Fruit fly (Drosophila melanogaster) whole organism, embryonic: ENCODE measurements around the gene CG9737.
A peak's percentile ranks its signal among the peaks of the same experiment; 100 is the strongest.

Experiments used
- Blimp-1 ChIP-seq: fragments of 200-800 bp; sonication (Bioruptor generic); optimal IDR thresholded peaks from 3 replicates; lab custom pipeline; 2018; ENCODE audit warnings: missing biosample characterization, missing genetic modification characterization, mild to moderate bottlenecking, moderate library complexity, missing genetic modification reagents
- C15 ChIP-seq: fragments of 200-800 bp; sonication (Bioruptor generic); IDR thresholded peaks from 3 replicates; pipeline ENCODE4 v1.3.6; 2022; ENCODE audit warnings: missing biosample characterization, missing genetic modification characterization
- CG10543 ChIP-seq: fragments of 200-800 bp; sonication (Bioruptor generic); optimal IDR thresholded peaks from 3 replicates; lab custom pipeline; 2017; ENCODE audit warnings: missing biosample characterization, mild to moderate bottlenecking, missing genetic modification characterization, moderate library complexity
- CG10654 ChIP-seq: fragments of 200-800 bp; sonication (Bioruptor generic); optimal IDR thresholded peaks from 2 replicates; lab custom pipeline; 2016; ENCODE audit warnings: missing biosample characterization, missing genetic modification characterization
- CG11456 ChIP-seq: fragments of 200-800 bp; sonication (Bioruptor generic); IDR thresholded peaks from 3 replicates; pipeline ENCODE4 v1.3.6; 2022; ENCODE audit warnings: missing biosample characterization, missing genetic modification characterization
- CG12744 ChIP-seq: fragments of 200-800 bp; sonication (Bioruptor generic); optimal IDR thresholded peaks from 2 replicates; lab custom pipeline; 2016; ENCODE audit warnings: missing biosample characterization, missing genetic modification characterization
- CG13123 ChIP-seq: fragments of 200-800 bp; sonication (Bioruptor generic); optimal IDR thresholded peaks from 2 replicates; lab custom pipeline; 2016; ENCODE audit warnings: missing biosample characterization, missing genetic modification characterization
- CG14441 ChIP-seq: fragments of 200-800 bp; sonication (Bioruptor generic); IDR thresholded peaks from 2 replicates; pipeline ENCODE4 v1.3.6; 2022; ENCODE audit warnings: missing biosample characterization, missing genetic modification characterization
- CG15514 ChIP-seq: fragments of 200-800 bp; sonication (Bioruptor generic); optimal IDR thresholded peaks from 3 replicates; lab custom pipeline; 2017; ENCODE audit warnings: missing biosample characterization, missing genetic modification characterization, mild to moderate bottlenecking, moderate library complexity, missing genetic modification reagents
- CG2678 ChIP-seq: fragments of 200-800 bp; sonication (Bioruptor generic); optimal IDR thresholded peaks from 3 replicates; lab custom pipeline; 2019; ENCODE audit warnings: missing biosample characterization, mild to moderate bottlenecking, missing genetic modification characterization, moderate library complexity
- CG3407 ChIP-seq: fragments of 200-800 bp; sonication (Bioruptor generic); optimal IDR thresholded peaks from 2 replicates; lab custom pipeline; 2018; ENCODE audit warnings: missing biosample characterization, mild to moderate bottlenecking, missing genetic modification characterization
- CG42726 ChIP-seq: fragments of 200-800 bp; sonication (Bioruptor generic); IDR thresholded peaks from 2 replicates; pipeline ENCODE4 v1.3.6; 2022; ENCODE audit warnings: missing biosample characterization, missing genetic modification characterization; ENCODE audit not compliant: partially characterized antibody
- CG43689 ChIP-seq: fragments of 200-800 bp; sonication (Bioruptor generic); IDR thresholded peaks from 2 replicates; pipeline ENCODE4 v1.3.6; 2022; ENCODE audit warnings: missing biosample characterization, missing genetic modification characterization
- CG4424 ChIP-seq: fragments of 200-800 bp; sonication (Bioruptor generic); optimal IDR thresholded peaks from 3 replicates; lab custom pipeline; 2016; ENCODE audit warnings: missing biosample characterization, missing genetic modification characterization
- CG4854 ChIP-seq: fragments of 200-800 bp; sonication (Bioruptor generic); optimal IDR thresholded peaks from 2 replicates; lab custom pipeline; 2016; ENCODE audit warnings: missing biosample characterization, missing genetic modification characterization, inconsistent platforms
- CG5180 ChIP-seq: fragments of 200-800 bp; sonication (Bioruptor generic); optimal IDR thresholded peaks from 3 replicates; lab custom pipeline; 2017; ENCODE audit warnings: missing biosample characterization, missing genetic modification characterization, mild to moderate bottlenecking, moderate library complexity, missing genetic modification reagents
- CG8388 ChIP-seq: fragments of 200-800 bp; sonication (Bioruptor generic); optimal IDR thresholded peaks from 2 replicates; lab custom pipeline; 2019; ENCODE audit warnings: missing biosample characterization, mild to moderate bottlenecking, missing genetic modification characterization, moderate library complexity
- CG8944 ChIP-seq: fragments of 200-800 bp; sonication (Bioruptor generic); optimal IDR thresholded peaks from 3 replicates; lab custom pipeline; 2016; ENCODE audit warnings: missing biosample characterization, missing genetic modification characterization
- CG9727 ChIP-seq: fragments of 200-800 bp; sonication (Bioruptor generic); optimal IDR thresholded peaks from 3 replicates; lab custom pipeline; 2017; ENCODE audit warnings: missing biosample characterization, mild to moderate bottlenecking, missing genetic modification characterization
- D19A ChIP-seq: fragments of 200-800 bp; optimal IDR thresholded peaks from 3 replicates; lab custom pipeline; 2019; ENCODE audit warnings: missing biosample characterization, mild to moderate bottlenecking, missing genetic modification characterization, moderate library complexity
- Dfd ChIP-seq, 2 experiments: fragments of >200 bp; optimal IDR thresholded peaks; 2 replicates each; lab custom pipeline; 2017; ENCODE audit warnings: missing biosample characterization in 2 of 2, missing genetic modification characterization in 2 of 2
- H2.0 ChIP-seq: fragments of 200-800 bp; sonication (Bioruptor generic); IDR thresholded peaks from 2 replicates; pipeline ENCODE4 v1.3.6; 2022; ENCODE audit warnings: missing biosample characterization, missing genetic modification characterization
- MBD-R2 ChIP-seq: fragments of 200-800 bp; sonication (Bioruptor generic); IDR thresholded peaks from 2 replicates; pipeline ENCODE4 v1.3.6; 2022; ENCODE audit warnings: missing biosample characterization, missing genetic modification characterization
- NC2β ChIP-seq: fragments of 200-800 bp; sonication (Bioruptor generic); optimal IDR thresholded peaks from 2 replicates; lab custom pipeline; 2016; ENCODE audit warnings: missing biosample characterization, missing genetic modification characterization
- NfI ChIP-seq: fragments of 200-800 bp; sonication (Bioruptor generic); optimal IDR thresholded peaks from 3 replicates; lab custom pipeline; 2018; ENCODE audit warnings: missing biosample characterization, mild to moderate bottlenecking, missing genetic modification characterization, moderate library complexity
- Pdp1 ChIP-seq, 2 experiments: fragments of 200-800 bp; sonication (Bioruptor generic); optimal IDR thresholded peaks; 3 replicates each; lab custom pipeline; 2016; ENCODE audit warnings: missing biosample characterization in 2 of 2, missing genetic modification characterization in 2 of 2, mild to moderate bottlenecking in 1 of 2, moderate library complexity in 1 of 2
- Scr ChIP-seq: fragments of 200-800 bp; sonication (Bioruptor generic); IDR thresholded peaks from 2 replicates; pipeline ENCODE4 v1.3.6; 2022; ENCODE audit warnings: missing biosample characterization, missing genetic modification characterization; ENCODE audit not compliant: partially characterized antibody
- Side ChIP-seq: fragments of 200-800 bp; sonication (Bioruptor generic); optimal IDR thresholded peaks from 2 replicates; lab custom pipeline; 2016; ENCODE audit warnings: missing biosample characterization, missing genetic modification characterization
- ato ChIP-seq: fragments of 200-800 bp; sonication (Bioruptor generic); IDR thresholded peaks from 2 replicates; pipeline ENCODE4 v1.3.6; 2022; ENCODE audit warnings: missing biosample characterization, missing genetic modification characterization; ENCODE audit not compliant: partially characterized antibody
- bigmax ChIP-seq: fragments of 200-800 bp; sonication (Bioruptor generic); optimal IDR thresholded peaks from 2 replicates; lab custom pipeline; 2018; ENCODE audit warnings: missing biosample characterization, mild to moderate bottlenecking, missing genetic modification characterization
- bowl ChIP-seq: fragments of 200-800 bp; sonication (Bioruptor generic); IDR thresholded peaks from 2 replicates; pipeline ENCODE4 v1.3.6; 2022; ENCODE audit warnings: missing biosample characterization, missing genetic modification characterization
- br ChIP-seq: fragments of >200 bp; optimal IDR thresholded peaks from 2 replicates; lab custom pipeline; 2017
- crp ChIP-seq, 2 experiments: fragments of 200-800 bp; sonication (Bioruptor generic); optimal IDR thresholded peaks; 2 replicates in 1 of 2; 3 replicates in 1 of 2; lab custom pipeline; 2017; ENCODE audit warnings: missing biosample characterization in 2 of 2, missing genetic modification characterization in 2 of 2, mild to moderate bottlenecking in 1 of 2, moderate library complexity in 1 of 2
- dpn ChIP-seq, 2 experiments: fragments of 200-800 bp; sonication (Bioruptor generic); optimal IDR thresholded peaks; 3 replicates each; lab custom pipeline; 2016; ENCODE audit warnings: missing biosample characterization in 2 of 2, missing genetic modification characterization in 2 of 2
- eve ChIP-seq, 2 experiments: fragments of >200 bp; optimal IDR thresholded peaks; 2 replicates each; lab custom pipeline; 2017; ENCODE audit warnings: missing biosample characterization in 2 of 2, missing genetic modification characterization in 2 of 2
- gcm ChIP-seq: fragments of 200-800 bp; sonication (Bioruptor generic); optimal IDR thresholded peaks from 2 replicates; lab custom pipeline; 2019; ENCODE audit warnings: missing biosample characterization, mild to moderate bottlenecking, missing genetic modification characterization, moderate library complexity
- grau ChIP-seq: fragments of 200-800 bp; optimal IDR thresholded peaks from 3 replicates; lab custom pipeline; 2019; ENCODE audit warnings: missing biosample characterization, mild to moderate bottlenecking, missing genetic modification characterization, moderate library complexity
- hbn ChIP-seq: fragments of 200-800 bp; sonication (Bioruptor generic); IDR thresholded peaks from 2 replicates; pipeline ENCODE4 v1.3.6; 2022; ENCODE audit warnings: missing biosample characterization, missing genetic modification characterization; ENCODE audit not compliant: partially characterized antibody
- kni ChIP-seq: fragments of 200-800 bp; sonication (Bioruptor generic); optimal IDR thresholded peaks from 3 replicates; lab custom pipeline; 2017; ENCODE audit warnings: mild to moderate bottlenecking, missing biosample characterization, missing genetic modification reagents, missing genetic modification characterization
- knrl ChIP-seq: fragments of 200-800 bp; sonication (Bioruptor generic); IDR thresholded peaks from 3 replicates; pipeline ENCODE4 v1.3.6; 2022; ENCODE audit warnings: missing biosample characterization, missing genetic modification characterization; ENCODE audit not compliant: partially characterized antibody
- lab ChIP-seq: fragments of 200-800 bp; sonication (Bioruptor generic); optimal IDR thresholded peaks from 3 replicates; lab custom pipeline; 2017; ENCODE audit warnings: missing biosample characterization, missing genetic modification characterization, mild to moderate bottlenecking, moderate library complexity, missing genetic modification reagents
- luna ChIP-seq: fragments of 200-800 bp; sonication (Bioruptor generic); optimal IDR thresholded peaks from 2 replicates; lab custom pipeline; 2016; ENCODE audit warnings: missing biosample characterization, missing genetic modification characterization
- nom ChIP-seq: fragments of 200-800 bp; sonication (Bioruptor generic); optimal IDR thresholded peaks from 2 replicates; lab custom pipeline; 2017; ENCODE audit warnings: missing biosample characterization, missing genetic modification characterization, mild to moderate bottlenecking, moderate library complexity, missing genetic modification reagents
- pum ChIP-seq: fragments of 200-800 bp; sonication (Bioruptor generic); optimal IDR thresholded peaks from 2 replicates; lab custom pipeline; 2016; ENCODE audit warnings: missing biosample characterization, missing genetic modification characterization
- sisA ChIP-seq: fragments of 200-800 bp; sonication (Bioruptor generic); IDR thresholded peaks from 2 replicates; pipeline ENCODE4 v1.3.6; 2022; ENCODE audit warnings: missing biosample characterization, missing genetic modification characterization
- tgo ChIP-seq: fragments of 200-800 bp; sonication (Bioruptor generic); IDR thresholded peaks from 3 replicates; pipeline ENCODE4 v1.3.6; 2022; ENCODE audit warnings: missing biosample characterization, missing genetic modification characterization
- ttk ChIP-seq: fragments of 200-800 bp; sonication (Bioruptor generic); IDR thresholded peaks from 2 replicates; pipeline ENCODE4 v2.1.2; 2022; ENCODE audit warnings: missing biosample characterization, missing genetic modification characterization
- wek ChIP-seq: fragments of 200-800 bp; sonication (Bioruptor generic); optimal IDR thresholded peaks from 3 replicates; lab custom pipeline; 2018; ENCODE audit warnings: missing biosample characterization, mild to moderate bottlenecking, missing genetic modification characterization, moderate library complexity
- zen2 ChIP-seq: fragments of 200-800 bp; sonication (Bioruptor generic); IDR thresholded peaks from 3 replicates; pipeline ENCODE4 v1.3.6; 2022; ENCODE audit warnings: missing biosample characterization, missing genetic modification characterization; ENCODE audit not compliant: partially characterized antibody
- zfh1 ChIP-seq: fragments of 200-800 bp; sonication (Bioruptor generic); IDR thresholded peaks from 3 replicates; pipeline ENCODE4 v1.3.6; 2022; ENCODE audit warnings: missing biosample characterization, missing genetic modification characterization

CG9737 gene

DNA sequence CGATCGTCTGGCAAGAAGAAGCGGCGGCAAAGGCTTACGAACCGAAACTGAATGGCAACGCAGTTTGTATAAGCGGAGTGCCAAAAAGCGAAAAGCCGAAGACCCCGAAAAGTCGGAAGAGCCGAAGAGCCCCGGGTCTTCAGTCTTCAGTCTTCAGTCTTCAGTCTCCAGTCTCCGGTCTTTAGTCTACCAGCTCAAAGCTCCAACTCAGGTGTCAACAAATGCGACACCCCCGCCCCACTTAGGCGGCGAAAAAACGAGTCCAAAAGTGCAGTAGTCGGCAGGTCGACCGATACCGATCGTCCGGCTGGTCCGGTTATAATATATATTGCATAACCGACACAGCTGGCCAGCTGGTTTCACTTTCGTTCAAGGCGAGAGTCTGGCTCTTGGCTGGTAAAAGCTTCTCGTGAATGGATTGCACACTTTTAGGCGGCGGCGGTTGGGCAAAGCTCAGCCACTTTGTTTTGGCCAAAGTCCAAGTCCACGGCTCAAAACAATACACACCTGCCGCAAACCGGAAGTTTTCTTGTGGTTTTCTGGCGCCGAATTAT lies at the start of gene CG9737 (continued):
- TF ChIP-seq Dfd (GFP tag; optimal IDR thresholded peaks at IDR 0.05; lab: Kevin White, UChicago), result no peak
- no peak for TF ChIP-seq hbn
- no peak for TF ChIP-seq CG8388
- TF ChIP-seq zen2, result no peak
- TF ChIP-seq Scr, result no peak
- no peak for TF ChIP-seq CG43689 (GFP tag; lab: Robert Waterston, UW)
- no peak for TF ChIP-seq D19A (tag; lab: Kevin White, UChicago)
- TF ChIP-seq C15 (GFP tag; lab: Robert Waterston, UW), result no peak
- peak; percentile 100 for TF ChIP-seq Blimp-1 (GFP tag; lab: Kevin White, UChicago)
- TF ChIP-seq dpn (GFP tag; optimal IDR thresholded peaks at IDR 0.05; lab: Kevin White, UChicago), result no peak
- peak; percentile 5 for TF ChIP-seq CG15514
- TF ChIP-seq CG8944 (GFP tag; lab: Kevin White, UChicago), result no peak
- TF ChIP-seq br (lab: Kevin White, UChicago), result no peak
- TF ChIP-seq gcm (GFP tag; lab: Kevin White, UChicago), result peak; percentile 1
- TF ChIP-seq crp (GFP tag; optimal IDR thresholded peaks at IDR 0.05; lab: Kevin White, UChicago), result peak in 1 of 2 experiments; percentile 58
- TF ChIP-seq NfI (GFP tag; lab: Kevin White, UChicago), result no peak
- no peak for TF ChIP-seq CG42726
- TF ChIP-seq ttk (GFP tag; lab: Robert Waterston, UW), result no peak
- peak; percentile 8 for TF ChIP-seq kni (GFP tag; lab: Kevin White, UChicago)
- TF ChIP-seq CG11456 (GFP tag; lab: Robert Waterston, UW), result no peak
- no peak for TF ChIP-seq pum (GFP tag; lab: Kevin White, UChicago)
- TF ChIP-seq knrl (GFP tag; lab: Robert Waterston, UW), result no peak
- no peak for TF ChIP-seq eve (GFP tag; optimal IDR thresholded peaks at IDR 0.05; lab: Kevin White, UChicago)
- no peak for TF ChIP-seq CG12744 (GFP tag; lab: Kevin White, UChicago)
- TF ChIP-seq wek (GFP tag; lab: Kevin White, UChicago), result no peak
- no peak for TF ChIP-seq CG5180
- no peak for TF ChIP-seq tgo (GFP tag; lab: Robert Waterston, UW)
- TF ChIP-seq bigmax (GFP tag; lab: Kevin White, UChicago), result no peak
- no peak for TF ChIP-seq CG13123 (GFP tag; lab: Kevin White, UChicago)
- TF ChIP-seq CG4424 (GFP tag; lab: Kevin White, UChicago), result no peak
- no peak for TF ChIP-seq Side (GFP tag; lab: Kevin White, UChicago)
- TF ChIP-seq ato, result no peak
- TF ChIP-seq bowl, result no peak
- no peak for TF ChIP-seq H2.0 (GFP tag; lab: Robert Waterston, UW)
- no peak for TF ChIP-seq CG10654 (GFP tag; lab: Kevin White, UChicago)
- TF ChIP-seq CG4854, result no peak
- no peak for TF ChIP-seq CG9727 (GFP tag; lab: Kevin White, UChicago)
- TF ChIP-seq NC2β (GFP tag; lab: Kevin White, UChicago), result no peak
- TF ChIP-seq nom, result peak; percentile 98
- no peak for TF ChIP-seq luna (GFP tag; lab: Kevin White, UChicago)
- no peak for TF ChIP-seq grau (tag; lab: Kevin White, UChicago)
- peak; percentile 51 for TF ChIP-seq CG10543
- TF ChIP-seq MBD-R2, result no peak
- TF ChIP-seq CG3407 (GFP tag; lab: Kevin White, UChicago), result no peak
- TF ChIP-seq CG14441 (GFP tag; lab: Robert Waterston, UW), result no peak
- TF ChIP-seq sisA (GFP tag; lab: Robert Waterston, UW), result no peak
- no peak for TF ChIP-seq zfh1 (GFP tag; lab: Robert Waterston, UW)
- TF ChIP-seq Pdp1 (GFP tag; optimal IDR thresholded peaks at IDR 0.05; lab: Kevin White, UChicago), result peak in 1 of 2 experiments; percentile 97
- no peak for TF ChIP-seq CG2678 (tag; lab: Kevin White, UChicago)
- peak; percentile 25 for TF ChIP-seq lab (GFP tag; lab: Kevin White, UChicago)
